Fruit fly (Drosophila melanogaster): Measurements from ENCODE around the gene CG2017.

The CG2017 gene

dm6 chr3R:5824456-5824855 is 37.7 kb downstream of the CG2017 start, which contains the start of the genes Sec20 and dgrn (continued):
- TF ChIP-seq Chrac-16 (GFP tag; optimal IDR thresholded peaks at IDR 0.05) = peak; percentile 66
- no peak for TF ChIP-seq Jarid2 (GFP tag; optimal IDR thresholded peaks at IDR 0.05)
- TF ChIP-seq CG1529 (GFP tag; optimal IDR thresholded peaks at IDR 0.05) = no peak
- TF ChIP-seq CG34376 (GFP tag; optimal IDR thresholded peaks at IDR 0.05) = peak; percentile 1
- TF ChIP-seq Myb (GFP tag; optimal IDR thresholded peaks at IDR 0.05) = peak; percentile 64
- no peak for TF ChIP-seq CG11696 (GFP tag; IDR thresholded peaks at IDR 0.05)
- TF ChIP-seq H15 (GFP tag; IDR thresholded peaks at IDR 0.05) = no peak; the same call in 2 of the 3 replicates
- TF ChIP-seq CG17328 (GFP tag; IDR thresholded peaks at IDR 0.05) = no peak
- no peak for TF ChIP-seq NK7.1 (GFP tag; optimal IDR thresholded peaks at IDR 0.05)
- peak; percentile 65 for TF ChIP-seq CG1602 (GFP tag; optimal IDR thresholded peaks at IDR 0.05)
- TF ChIP-seq dm (GFP tag; optimal IDR thresholded peaks at IDR 0.05) = peak; percentile 48
- peak; percentile 38 for TF ChIP-seq D19B (GFP tag; optimal IDR thresholded peaks at IDR 0.05)
- TF ChIP-seq Sin3A (optimal IDR thresholded peaks at IDR 0.05) = peak; percentile 40
- TF ChIP-seq en (GFP tag; optimal IDR thresholded peaks at IDR 0.05) = no peak
- peak; percentile 96 for TF ChIP-seq Dll (GFP tag; IDR thresholded peaks at IDR 0.05; ENCODE audit: partially characterized antibody)
- peak; percentile 69 for TF ChIP-seq CG8290 (GFP tag; optimal IDR thresholded peaks at IDR 0.05)
- no peak for TF ChIP-seq CG8290 (tag; optimal IDR thresholded peaks at IDR 0.05)
- TF ChIP-seq Max (GFP tag; optimal IDR thresholded peaks at IDR 0.05) = peak; percentile 74
- TF ChIP-seq gsb (GFP tag; IDR thresholded peaks at IDR 0.05) = no peak
- TF ChIP-seq CG8765 (GFP tag; IDR thresholded peaks at IDR 0.05) = no peak
- peak; percentile 87 for TF ChIP-seq phol (tag; optimal IDR thresholded peaks at IDR 0.05)
- TF ChIP-seq Med (GFP tag) = peak; percentile 79
- TF ChIP-seq Ets65A (GFP tag) = peak; percentile 92
- TF ChIP-seq psq (GFP tag; optimal IDR thresholded peaks at IDR 0.05) = peak; percentile 35
- peak; percentile 28 for TF ChIP-seq CG12299 (tag; optimal IDR thresholded peaks at IDR 0.05)
- no peak for TF ChIP-seq CG31388 (GFP tag; optimal IDR thresholded peaks at IDR 0.05)
- peak; percentile 27 for TF ChIP-seq CG5245 (GFP tag; optimal IDR thresholded peaks at IDR 0.05)
- peak; percentile 50 for TF ChIP-seq Lhr (GFP tag; optimal IDR thresholded peaks at IDR 0.05)
- TF ChIP-seq sqz (GFP tag; optimal IDR thresholded peaks at IDR 0.05) = peak; percentile 15
- TF ChIP-seq CG13894 (tag; optimal IDR thresholded peaks at IDR 0.05) = peak; percentile 58
- peak; percentile 36 for TF ChIP-seq Spps (tag; optimal IDR thresholded peaks at IDR 0.05)
- TF ChIP-seq bcd (GFP tag; optimal IDR thresholded peaks at IDR 0.05) = peak; percentile 62
- TF ChIP-seq pb (GFP tag; optimal IDR thresholded peaks at IDR 0.05) = no peak
- TF ChIP-seq CG12071 (GFP tag; optimal IDR thresholded peaks at IDR 0.05) = no peak
- no peak for TF ChIP-seq HLHmδ (GFP tag; optimal IDR thresholded peaks at IDR 0.05)
- TF ChIP-seq twi (tag; optimal IDR thresholded peaks at IDR 0.05) = peak; percentile 60
- TF ChIP-seq CG15696 (tag; optimal IDR thresholded peaks at IDR 0.05) = peak; percentile 80
- TF ChIP-seq CG6654 (GFP tag; optimal IDR thresholded peaks at IDR 0.05) = no peak
- peak; percentile 60 for TF ChIP-seq sisA (GFP tag; IDR thresholded peaks at IDR 0.05)
- TF ChIP-seq wdn (GFP tag; IDR thresholded peaks at IDR 0.05) = no peak
- TF ChIP-seq tll (GFP tag; optimal IDR thresholded peaks at IDR 0.05) = no peak
- TF ChIP-seq Optix (GFP tag; IDR thresholded peaks at IDR 0.05) = no peak
- peak; percentile 55 for TF ChIP-seq CG9437 (GFP tag; optimal IDR thresholded peaks at IDR 0.05)
- TF ChIP-seq Mrtf (GFP tag; IDR thresholded peaks at IDR 0.05) = 0 out of 3 replicates have a peak, but pooled peaks have one; percentile 23
- TF ChIP-seq Usf (GFP tag; optimal IDR thresholded peaks at IDR 0.05) = no peak
- TF ChIP-seq CG3281 (GFP tag; optimal IDR thresholded peaks at IDR 0.05) = peak; percentile 38
- peak; percentile 71 for TF ChIP-seq lab (GFP tag; optimal IDR thresholded peaks at IDR 0.05)
- TF ChIP-seq fu2 (GFP tag; optimal IDR thresholded peaks at IDR 0.05) = no peak
- TF ChIP-seq MBD-R2 (GFP tag; IDR thresholded peaks at IDR 0.05) = peak; percentile 92
- peak; percentile 59 for TF ChIP-seq Ssrp (tag; optimal IDR thresholded peaks at IDR 0.05)
- TF ChIP-seq ham (GFP tag; IDR thresholded peaks at IDR 0.05) = no peak
- TF ChIP-seq salm (tag; optimal IDR thresholded peaks at IDR 0.05) = no peak
- no peak for TF ChIP-seq Atf-2 (GFP tag; optimal IDR thresholded peaks at IDR 0.05)
